Worm (Caenorhabditis elegans): ENCODE measurements around the gene R74.8.
A peak's percentile ranks its signal among the peaks of the same experiment; 100 is the strongest.

R74.8 gene

DNA sequence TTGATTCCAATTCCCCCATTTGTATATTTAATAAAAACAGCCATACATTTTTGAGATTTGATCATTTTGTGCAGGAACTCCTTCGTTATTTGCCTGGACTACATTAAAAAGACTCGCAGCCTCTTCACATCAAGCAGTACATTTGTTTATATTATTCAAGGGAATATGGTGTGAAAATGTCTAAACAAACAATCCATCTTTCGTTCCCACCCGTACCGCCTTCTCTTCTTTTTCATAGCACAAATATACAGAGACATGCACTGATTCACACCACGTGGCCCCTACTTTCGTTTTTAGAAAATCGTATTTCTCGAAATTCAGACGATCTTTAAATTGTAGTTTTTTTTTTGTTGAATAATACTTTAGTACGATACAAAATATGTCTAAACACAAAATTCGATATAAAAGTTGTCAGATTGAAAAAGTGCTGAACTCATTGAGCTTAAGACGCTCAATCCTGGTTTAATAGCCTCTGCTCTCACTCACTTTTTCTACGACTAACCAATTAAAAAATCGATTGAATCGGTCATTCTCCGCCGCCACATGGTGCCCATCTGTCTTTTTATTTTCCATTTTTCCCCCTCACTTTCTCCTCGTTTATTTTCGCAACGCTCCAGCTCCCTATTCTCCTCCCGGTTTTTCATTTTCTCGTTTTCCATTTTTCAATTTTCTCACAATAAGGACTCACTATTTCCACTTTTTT, 10.6 kb upstream of the R74.8 start:
- no peak for TF ChIP-seq T22C8.4 (GFP tag; IDR thresholded peaks at IDR 0.05)
- TF ChIP-seq ztf-29 (GFP tag; IDR thresholded peaks at IDR 0.05) = no peak
- TF ChIP-seq klf-2 (GFP tag; conservative IDR thresholded peaks at IDR 0.05) = no peak
- TF ChIP-seq med-1 (GFP tag; optimal IDR thresholded peaks at IDR 0.05; ENCODE audit: insufficient read depth) = no peak
- TF ChIP-seq cog-1 (tag; optimal IDR thresholded peaks at IDR 0.05) = no peak
- no peak for TF ChIP-seq tab-1 (GFP tag; IDR thresholded peaks at IDR 0.05)
- TF ChIP-seq flt-1 (GFP tag; IDR thresholded peaks at IDR 0.05) = no peak
- no peak for TF ChIP-seq ref-1 (GFP tag; conservative IDR thresholded peaks at IDR 0.05)
- TF ChIP-seq ztf-23 (GFP tag; IDR thresholded peaks at IDR 0.05) = no peak

ce11 chrIII:4196301-4196987, 9.6 kb upstream of the R74.8 start:
- no peak; the same call in 1 of the 2 replicates for TF ChIP-seq tab-1 (GFP tag; IDR thresholded peaks at IDR 0.05)
- TF ChIP-seq cog-1 (tag; optimal IDR thresholded peaks at IDR 0.05) = peak; percentile 47
- no peak for TF ChIP-seq flt-1 (GFP tag; IDR thresholded peaks at IDR 0.05)
- TF ChIP-seq ztf-23 (GFP tag; IDR thresholded peaks at IDR 0.05) = peak; percentile 75

- TF ChIP-seq ref-1 (GFP tag; conservative IDR thresholded peaks at IDR 0.05) = no peak
- no peak for TF ChIP-seq klf-2 (GFP tag; conservative IDR thresholded peaks at IDR 0.05)
- no peak for TF ChIP-seq tab-1 (GFP tag; IDR thresholded peaks at IDR 0.05)
Measured at ce11 chrIII:4196988-4197384, 9.1 kb upstream of the R74.8 start, which contains the start of gene asd-1. TSS of gene asd-1 (plus strand) at chrIII:4197285.

- TF ChIP-seq ztf-23 (GFP tag; IDR thresholded peaks at IDR 0.05) (no peak), flt-1 (GFP tag; IDR thresholded peaks at IDR 0.05) (no peak), klf-2 (GFP tag; conservative IDR thresholded peaks at IDR 0.05) (no peak), T22C8.4 (GFP tag; IDR thresholded peaks at IDR 0.05) (no peak), cog-1 (tag; optimal IDR thresholded peaks at IDR 0.05) (no peak), ref-1 (GFP tag; conservative IDR thresholded peaks at IDR 0.05) (no peak), med-1 (GFP tag; optimal IDR thresholded peaks at IDR 0.05; ENCODE audit: insufficient read depth) (no peak), tab-1 (GFP tag; IDR thresholded peaks at IDR 0.05) (no peak), ztf-29 (GFP tag; IDR thresholded peaks at IDR 0.05) (no peak)
Measured at ce11 chrIII:4204072-4204471, 2.0 kb upstream of the R74.8 start, which contains the start of the genes pelo-1 and R74.7. TSS of gene pelo-1 (minus strand) at chrIII:4204222. TSS of gene R74.7 (plus strand) at chrIII:4204429.

ce11 chrIII:4204964-4205363, 1.1 kb upstream of the R74.8 start:
- TF ChIP-seq ztf-23 (GFP tag; IDR thresholded peaks at IDR 0.05) (no peak), flt-1 (GFP tag; IDR thresholded peaks at IDR 0.05) (no peak), T22C8.4 (GFP tag; IDR thresholded peaks at IDR 0.05) (no peak)

- TF ChIP-seq ztf-23 (GFP tag; IDR thresholded peaks at IDR 0.05) (no peak), tab-1 (GFP tag; IDR thresholded peaks at IDR 0.05) (no peak), T22C8.4 (GFP tag; IDR thresholded peaks at IDR 0.05) (no peak), cog-1 (tag; optimal IDR thresholded peaks at IDR 0.05) (no peak), ref-1 (GFP tag; conservative IDR thresholded peaks at IDR 0.05) (no peak), flt-1 (GFP tag; IDR thresholded peaks at IDR 0.05) (no peak), med-1 (GFP tag; optimal IDR thresholded peaks at IDR 0.05; ENCODE audit: insufficient read depth) (no peak), klf-2 (GFP tag; conservative IDR thresholded peaks at IDR 0.05) (no peak), ztf-29 (GFP tag; IDR thresholded peaks at IDR 0.05) (no peak)
Measured at ce11 chrIII:4208210-4208609, 2.1 kb downstream of the R74.8 start.

- TF ChIP-seq tab-1 (GFP tag; IDR thresholded peaks at IDR 0.05) = no peak
- no peak for TF ChIP-seq flt-1 (GFP tag; IDR thresholded peaks at IDR 0.05)
- TF ChIP-seq T22C8.4 (GFP tag; IDR thresholded peaks at IDR 0.05) = no peak
- no peak for TF ChIP-seq ztf-29 (GFP tag; IDR thresholded peaks at IDR 0.05)
- no peak for TF ChIP-seq ztf-23 (GFP tag; IDR thresholded peaks at IDR 0.05)
- no peak for TF ChIP-seq cog-1 (tag; optimal IDR thresholded peaks at IDR 0.05)
- TF ChIP-seq med-1 (GFP tag; optimal IDR thresholded peaks at IDR 0.05; ENCODE audit: insufficient read depth) = no peak
- TF ChIP-seq ref-1 (GFP tag; conservative IDR thresholded peaks at IDR 0.05) = no peak
- no peak for TF ChIP-seq klf-2 (GFP tag; conservative IDR thresholded peaks at IDR 0.05)
Measured at ce11 chrIII:4209188-4209587, 3.1 kb downstream of the R74.8 start, which contains the start of gene phlp-2. TSS of gene phlp-2 (plus strand) at chrIII:4209488.

DNA sequence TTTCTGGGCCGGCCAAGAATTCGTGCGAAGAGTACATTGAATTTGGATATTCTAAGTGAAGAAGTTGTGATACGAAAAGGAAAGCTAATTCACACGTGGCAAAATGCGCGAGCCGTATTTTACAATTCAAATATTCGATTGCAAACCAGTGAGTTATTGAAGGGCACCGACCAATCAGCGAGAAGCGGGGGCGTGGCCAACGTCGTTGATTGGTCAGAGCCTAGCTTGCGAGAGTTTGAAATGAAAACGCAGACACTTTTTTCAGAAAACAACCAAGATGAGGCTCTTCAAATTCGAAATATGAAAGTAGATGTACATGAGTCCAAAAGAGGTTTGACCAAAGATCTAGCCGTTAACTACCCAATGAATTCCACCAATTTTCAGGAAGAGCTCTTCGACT, 4.6 kb downstream of the R74.8 start:
- no peak for TF ChIP-seq cog-1 (tag; optimal IDR thresholded peaks at IDR 0.05)

DNA sequence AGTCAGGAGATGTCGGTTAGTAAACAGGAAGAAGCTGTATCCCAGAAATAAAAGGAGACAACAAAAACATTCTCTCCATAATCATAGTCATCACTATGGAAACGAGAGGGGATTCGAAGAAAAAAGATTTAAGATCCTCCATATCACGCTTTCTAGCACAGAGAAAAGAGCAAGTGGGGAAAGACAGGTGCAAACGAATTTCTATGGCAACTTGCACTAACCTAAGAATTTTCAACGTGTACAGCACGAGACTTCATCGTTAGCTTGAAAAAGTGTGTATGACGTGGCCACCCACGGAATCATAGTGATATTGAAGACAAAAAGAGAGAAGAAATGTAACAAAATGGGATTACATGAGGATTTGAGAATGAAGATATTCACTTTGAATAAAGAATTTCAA, 14.8 kb downstream of the R74.8 start:
- TF ChIP-seq tab-1 (GFP tag; IDR thresholded peaks at IDR 0.05) (no peak), T22C8.4 (GFP tag; IDR thresholded peaks at IDR 0.05) (no peak), ztf-29 (GFP tag; IDR thresholded peaks at IDR 0.05) (no peak), ztf-23 (GFP tag; IDR thresholded peaks at IDR 0.05) (no peak), flt-1 (GFP tag; IDR thresholded peaks at IDR 0.05) (no peak), klf-2 (GFP tag; conservative IDR thresholded peaks at IDR 0.05) (no peak), ref-1 (GFP tag; conservative IDR thresholded peaks at IDR 0.05) (no peak), med-1 (GFP tag; optimal IDR thresholded peaks at IDR 0.05; ENCODE audit: insufficient read depth) (no peak), cog-1 (tag; optimal IDR thresholded peaks at IDR 0.05) (no peak)

DNA sequence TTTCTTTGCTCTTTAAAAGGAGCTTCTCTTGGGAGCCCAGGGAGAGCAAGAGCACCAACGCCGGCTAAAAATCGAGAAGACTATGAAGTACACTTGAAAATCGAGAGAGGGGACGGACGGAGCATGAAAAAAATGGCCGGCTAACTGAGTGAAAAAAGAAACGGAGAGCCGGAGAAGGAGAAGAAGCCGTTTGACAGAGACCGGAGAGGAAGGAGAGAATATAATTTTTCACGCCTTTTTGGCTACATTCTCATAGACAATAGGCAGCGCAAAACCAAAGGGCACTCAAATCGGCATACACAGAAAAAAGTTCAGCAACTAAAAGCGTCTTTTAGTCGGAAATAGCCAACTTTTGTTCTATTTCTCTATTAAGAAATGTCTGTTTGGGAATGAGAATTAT, 15.4 kb downstream of the R74.8 start:
- TF ChIP-seq tab-1 (GFP tag; IDR thresholded peaks at IDR 0.05) (no peak), ref-1 (GFP tag; conservative IDR thresholded peaks at IDR 0.05) (no peak), flt-1 (GFP tag; IDR thresholded peaks at IDR 0.05) (no peak), ztf-29 (GFP tag; IDR thresholded peaks at IDR 0.05) (no peak), cog-1 (tag; optimal IDR thresholded peaks at IDR 0.05) (no peak), ztf-23 (GFP tag; IDR thresholded peaks at IDR 0.05) (no peak), med-1 (GFP tag; optimal IDR thresholded peaks at IDR 0.05; ENCODE audit: insufficient read depth) (no peak), T22C8.4 (GFP tag; IDR thresholded peaks at IDR 0.05) (no peak), klf-2 (GFP tag; conservative IDR thresholded peaks at IDR 0.05) (no peak)
